Worm (Caenorhabditis elegans): ENCODE results near the gene srd-32.

Gene srd-32

DNA sequence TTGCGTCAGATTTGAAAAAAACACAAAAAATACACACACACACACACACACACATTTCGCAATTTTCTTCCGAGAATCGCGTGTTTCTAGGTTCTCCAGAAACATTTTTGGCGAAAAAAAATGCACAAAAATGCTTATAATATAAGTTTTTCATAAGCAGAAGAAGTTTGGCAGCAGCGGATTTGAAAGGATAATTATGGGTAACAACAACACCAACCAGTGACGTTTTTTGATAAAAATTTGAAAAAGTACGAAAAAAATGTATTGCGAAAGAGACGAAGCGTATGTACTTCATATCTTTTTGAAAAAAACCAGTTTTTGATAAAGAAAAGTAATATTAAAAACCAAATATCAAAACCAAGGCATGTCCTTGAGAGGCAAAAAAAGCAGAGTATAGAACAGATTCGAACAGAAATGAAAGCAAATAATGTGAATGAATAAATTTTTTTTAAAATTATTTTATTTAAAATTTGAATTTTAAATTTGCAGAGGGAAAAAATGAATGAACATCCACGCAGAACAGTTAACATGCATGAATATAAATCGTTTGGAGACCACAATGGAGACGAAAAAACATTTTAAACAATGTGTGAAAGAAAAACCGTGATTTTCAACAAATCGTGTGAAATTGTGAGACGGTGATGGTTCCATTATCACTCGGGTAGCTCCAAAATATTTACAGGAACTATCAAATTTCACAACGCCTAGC, 41.6 kb upstream of the srd-32 start:
- TF ChIP-seq ztf-4 (tag; optimal IDR thresholded peaks at IDR 0.05) (peak; percentile 83), nhr-43 (tag; optimal IDR thresholded peaks at IDR 0.05; ENCODE audit: poor library complexity, severe bottlenecking) (peak; percentile 29), tbx-2 (tag; optimal IDR thresholded peaks at IDR 0.05) (peak; percentile 24), pha-4 (tag; optimal IDR thresholded peaks at IDR 0.05) (peak; percentile 30), lsy-12 (tag; optimal IDR thresholded peaks at IDR 0.05) (peak; percentile 74), ama-1 (optimal IDR thresholded peaks at IDR 0.05) (peak; percentile 90), fos-1 (tag; optimal IDR thresholded peaks at IDR 0.05) (no peak), nfya-1 (tag; optimal IDR thresholded peaks at IDR 0.05; ENCODE audit: insufficient read depth) (peak; percentile 5), aly-2 (tag; optimal IDR thresholded peaks at IDR 0.05) (peak; percentile 8), elt-2 (tag; optimal IDR thresholded peaks at IDR 0.05) (peak; percentile 55), fkh-10 (GFP tag; optimal IDR thresholded peaks at IDR 0.05) (no peak), nhr-23 (tag; optimal IDR thresholded peaks at IDR 0.05) (peak; percentile 49), nhr-76 (tag; optimal IDR thresholded peaks at IDR 0.05) (no peak)

DNA sequence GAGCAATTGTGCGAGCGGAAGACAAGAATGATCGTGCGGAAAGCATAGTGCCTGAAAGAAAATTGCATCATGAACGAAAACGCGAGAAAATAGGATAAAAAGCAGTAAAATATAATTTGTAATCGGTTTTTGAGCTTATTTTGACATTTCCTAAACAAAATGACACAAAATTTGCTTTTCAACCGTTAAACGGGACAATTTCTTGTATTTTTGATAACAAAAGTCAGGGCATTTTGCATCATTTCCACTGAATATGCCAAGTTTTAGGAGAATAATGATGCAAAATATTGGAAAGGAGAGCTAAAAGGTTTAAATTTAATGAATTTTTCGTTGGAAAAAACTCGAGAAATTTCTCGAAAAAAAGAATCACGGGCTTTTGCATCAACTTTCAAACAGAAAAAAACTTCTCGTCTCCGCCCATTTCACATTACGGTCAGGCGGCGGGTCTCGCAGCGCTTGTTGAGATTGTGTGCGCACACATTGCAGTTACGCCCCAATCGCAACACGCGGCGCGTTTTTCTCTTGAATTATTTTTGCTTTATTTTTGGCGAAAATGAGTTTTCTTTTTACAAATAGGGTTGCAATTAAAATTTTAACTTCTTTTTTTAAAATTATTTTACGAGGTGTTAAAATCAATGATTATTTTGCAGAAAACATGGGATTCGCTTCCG, 38.6 kb upstream of the srd-32 start, which contains the start of the genes hsp-6 and C37H5.5:
hsp-6 (minus strand) TSS at position 51 of the 671 bp plus-strand sequence.
C37H5.5 (plus strand) TSS at position 651 of the 671 bp plus-strand sequence.
- peak; percentile 60 for TF ChIP-seq elt-2 (tag; optimal IDR thresholded peaks at IDR 0.05)
- TF ChIP-seq egl-27 (tag; optimal IDR thresholded peaks at IDR 0.05) = no peak
- TF ChIP-seq ztf-4 (tag; optimal IDR thresholded peaks at IDR 0.05) = no peak
- TF ChIP-seq ceh-82 (tag; optimal IDR thresholded peaks at IDR 0.05) = no peak
- TF ChIP-seq nhr-237 (tag; optimal IDR thresholded peaks at IDR 0.05) = no peak
- no peak for TF ChIP-seq elt-3 (tag; optimal IDR thresholded peaks at IDR 0.05)
- TF ChIP-seq ztf-11 (tag; optimal IDR thresholded peaks at IDR 0.05) = no peak
- TF ChIP-seq fos-1 (tag; optimal IDR thresholded peaks at IDR 0.05) = no peak
- no peak for TF ChIP-seq fkh-2 (tag; optimal IDR thresholded peaks at IDR 0.05)
- TF ChIP-seq R02D3.7 (tag; optimal IDR thresholded peaks at IDR 0.05) = peak; percentile 50
- TF ChIP-seq mml-1 (tag; optimal IDR thresholded peaks at IDR 0.05) = no peak
- no peak for TF ChIP-seq sea-2 (GFP tag; optimal IDR thresholded peaks at IDR 0.05)
- peak; percentile 91 for TF ChIP-seq lin-15B (tag; optimal IDR thresholded peaks at IDR 0.05)
- TF ChIP-seq snpc-4 (tag; optimal IDR thresholded peaks at IDR 0.05) = peak; percentile 74
- peak; percentile 18 for TF ChIP-seq tbx-2 (tag; optimal IDR thresholded peaks at IDR 0.05)
- no peak for TF ChIP-seq nhr-76 (tag; optimal IDR thresholded peaks at IDR 0.05)
- peak; percentile 47 for TF ChIP-seq ceh-28 (tag; optimal IDR thresholded peaks at IDR 0.05)
- no peak for TF ChIP-seq aly-2 (tag; optimal IDR thresholded peaks at IDR 0.05)
- TF ChIP-seq nfya-1 (tag; optimal IDR thresholded peaks at IDR 0.05; ENCODE audit: insufficient read depth) = peak; percentile 96
- peak; percentile 28 for TF ChIP-seq egl-5 (tag; optimal IDR thresholded peaks at IDR 0.05)
- no peak for TF ChIP-seq elt-1 (tag; optimal IDR thresholded peaks at IDR 0.05)
- TF ChIP-seq pqm-1 (tag; optimal IDR thresholded peaks at IDR 0.05) = peak; percentile 59
- TF ChIP-seq jun-1 (tag; optimal IDR thresholded peaks at IDR 0.05) = peak; percentile 32
- no peak for TF ChIP-seq ceh-16 (tag; optimal IDR thresholded peaks at IDR 0.05)
- TF ChIP-seq ceh-9 (tag; optimal IDR thresholded peaks at IDR 0.05) = no peak
- TF ChIP-seq nhr-28 (tag; optimal IDR thresholded peaks at IDR 0.05) = no peak
- peak; percentile 80 for TF ChIP-seq nhr-23 (tag; optimal IDR thresholded peaks at IDR 0.05)
- TF ChIP-seq lsy-12 (tag; optimal IDR thresholded peaks at IDR 0.05) = peak; percentile 50
- TF ChIP-seq nhr-25 (tag; optimal IDR thresholded peaks at IDR 0.05) = peak; percentile 79
- peak; percentile 43 for TF ChIP-seq fkh-10 (GFP tag; optimal IDR thresholded peaks at IDR 0.05)
- TF ChIP-seq nhr-67 (tag; optimal IDR thresholded peaks at IDR 0.05) = no peak
- TF ChIP-seq unc-62 (GFP tag; optimal IDR thresholded peaks at IDR 0.05) = no peak
- peak; percentile 92 for TF ChIP-seq lin-39 (tag; optimal IDR thresholded peaks at IDR 0.05)
- TF ChIP-seq zag-1 (tag; optimal IDR thresholded peaks at IDR 0.05) = no peak
- TF ChIP-seq hmg-11 (tag; optimal IDR thresholded peaks at IDR 0.05) = peak; percentile 58
- peak; percentile 90 for TF ChIP-seq pha-4 (tag; optimal IDR thresholded peaks at IDR 0.05)
- no peak for TF ChIP-seq mdl-1 (tag; optimal IDR thresholded peaks at IDR 0.05)
- no peak for TF ChIP-seq nhr-12 (tag; optimal IDR thresholded peaks at IDR 0.05)
- TF ChIP-seq ZK546.5 (tag; optimal IDR thresholded peaks at IDR 0.05) = no peak
- TF ChIP-seq nhr-77 (tag; optimal IDR thresholded peaks at IDR 0.05) = no peak
- no peak for TF ChIP-seq ama-1 (optimal IDR thresholded peaks at IDR 0.05)
- no peak for TF ChIP-seq unc-39 (tag; optimal IDR thresholded peaks at IDR 0.05)
- TF ChIP-seq skn-1 (tag; optimal IDR thresholded peaks at IDR 0.05) = peak; percentile 67
- TF ChIP-seq nhr-43 (tag; optimal IDR thresholded peaks at IDR 0.05; ENCODE audit: poor library complexity, severe bottlenecking) = no peak
- TF ChIP-seq eor-1 (tag; optimal IDR thresholded peaks at IDR 0.05) = no peak
- no peak for TF ChIP-seq nhr-11 (tag; optimal IDR thresholded peaks at IDR 0.05)
- TF ChIP-seq daf-12 (tag; optimal IDR thresholded peaks at IDR 0.05) = no peak

Data from whole organism, L3 larva.